Fruit fly (Drosophila melanogaster): ENCODE results near the gene Sec10.

Gene Sec10

DNA sequence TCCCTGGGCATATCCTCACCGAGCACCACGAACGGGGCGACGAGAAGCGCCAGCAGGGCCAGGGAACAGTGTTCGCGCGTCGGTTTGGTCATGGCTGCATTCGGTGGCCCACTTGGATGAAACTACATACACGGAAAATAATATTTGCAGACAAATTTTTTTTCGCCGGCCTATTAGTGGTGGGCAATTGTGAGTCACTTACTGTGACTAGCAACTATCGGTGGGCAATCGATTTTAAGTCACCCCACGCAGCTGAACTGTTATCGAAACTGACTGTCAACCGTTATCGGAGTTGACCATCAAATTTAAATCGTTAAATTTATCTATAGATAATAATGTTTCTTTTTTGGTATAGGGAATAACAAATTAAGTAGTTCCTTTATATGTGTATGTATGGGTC is 34.7 kb downstream of the Sec10 start, which contains the start of gene CG5510:
Gene CG5510, minus strand, starts transcription at position 201 of the 400 bp plus-strand sequence.
- TF ChIP-seq ovo (GFP tag; optimal IDR thresholded peaks at IDR 0.05) (no peak), cnc (optimal IDR thresholded peaks at IDR 0.05) (peak in 1 of 2 experiments; percentile 34), kay (GFP tag; ENCODE audit: borderline replicate concordance) (no peak), CG5204 (GFP tag; optimal IDR thresholded peaks at IDR 0.05) (no peak), CG12768 (GFP tag; optimal IDR thresholded peaks at IDR 0.05) (no peak), cic (GFP tag; optimal IDR thresholded peaks at IDR 0.05) (peak; percentile 16), bab1 (GFP tag; optimal IDR thresholded peaks at IDR 0.05) (peak; percentile 79), Clk (GFP tag; optimal IDR thresholded peaks at IDR 0.05) (no peak), tj (GFP tag; optimal IDR thresholded peaks at IDR 0.05) (peak; percentile 18), CG11617 (GFP tag; optimal IDR thresholded peaks at IDR 0.05) (peak; percentile 27), CG1620 (GFP tag; optimal IDR thresholded peaks at IDR 0.05) (peak; percentile 43), CG7101 (tag; optimal IDR thresholded peaks at IDR 0.05) (peak; percentile 28), CG33017 (tag; optimal IDR thresholded peaks at IDR 0.05) (no peak), pad (GFP tag; optimal IDR thresholded peaks at IDR 0.05) (peak; percentile 2), Mnt (GFP tag; optimal IDR thresholded peaks at IDR 0.05) (peak; percentile 40), CG14711 (tag; optimal IDR thresholded peaks at IDR 0.05) (peak; percentile 50), Crg-1 (GFP tag; optimal IDR thresholded peaks at IDR 0.05) (peak; percentile 33), Hr96 (GFP tag; optimal IDR thresholded peaks at IDR 0.05) (no peak), CG7045 (GFP tag; optimal IDR thresholded peaks at IDR 0.05) (no peak), toe (GFP tag; optimal IDR thresholded peaks at IDR 0.05) (no peak)

dm6 chr3R:24172379-24172778 is 37.7 kb downstream of the Sec10 start, which contains the start of gene CG13606:
Gene CG13606 (plus strand): TSS chr3R:24172628.
- TF ChIP-seq cnc (optimal IDR thresholded peaks at IDR 0.05): no peak
- TF ChIP-seq Mnt (GFP tag; optimal IDR thresholded peaks at IDR 0.05): no peak
- no peak for TF ChIP-seq bab1 (GFP tag; optimal IDR thresholded peaks at IDR 0.05)
- no peak for TF ChIP-seq CG11617 (GFP tag; optimal IDR thresholded peaks at IDR 0.05)
- no peak for TF ChIP-seq Crg-1 (GFP tag; optimal IDR thresholded peaks at IDR 0.05)
- no peak for TF ChIP-seq CG7045 (GFP tag; optimal IDR thresholded peaks at IDR 0.05)
- TF ChIP-seq tj (GFP tag; optimal IDR thresholded peaks at IDR 0.05): no peak

DNA sequence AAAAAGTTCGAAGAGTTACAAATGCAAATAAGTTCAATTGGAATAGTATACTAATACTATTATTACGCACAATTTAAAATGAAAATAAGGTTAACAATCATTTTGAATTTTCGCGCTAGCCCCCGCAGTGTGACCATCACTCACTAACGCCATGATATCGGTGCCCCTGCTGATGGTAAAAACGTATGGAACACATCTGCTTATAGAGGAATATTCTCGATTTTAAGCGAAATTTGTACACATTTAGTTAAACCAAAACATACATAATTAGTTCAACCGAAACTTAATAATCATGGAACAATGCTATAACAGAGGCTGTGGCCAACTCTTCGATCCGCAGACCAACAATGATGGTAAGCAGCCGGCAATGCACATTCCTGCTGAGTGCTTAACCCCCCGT is 51.6 kb downstream of the Sec10 start, which contains the start of gene mora:
Gene mora, plus strand, starts transcription at position 172 of the 400 bp plus-strand sequence.
- TF ChIP-seq bab1 (GFP tag; optimal IDR thresholded peaks at IDR 0.05) (no peak), pad (GFP tag; optimal IDR thresholded peaks at IDR 0.05) (no peak), Clk (GFP tag; optimal IDR thresholded peaks at IDR 0.05) (no peak)
